Worm (Caenorhabditis elegans): ENCODE results near the gene ZK829.9.

The ZK829.9 gene

DNA sequence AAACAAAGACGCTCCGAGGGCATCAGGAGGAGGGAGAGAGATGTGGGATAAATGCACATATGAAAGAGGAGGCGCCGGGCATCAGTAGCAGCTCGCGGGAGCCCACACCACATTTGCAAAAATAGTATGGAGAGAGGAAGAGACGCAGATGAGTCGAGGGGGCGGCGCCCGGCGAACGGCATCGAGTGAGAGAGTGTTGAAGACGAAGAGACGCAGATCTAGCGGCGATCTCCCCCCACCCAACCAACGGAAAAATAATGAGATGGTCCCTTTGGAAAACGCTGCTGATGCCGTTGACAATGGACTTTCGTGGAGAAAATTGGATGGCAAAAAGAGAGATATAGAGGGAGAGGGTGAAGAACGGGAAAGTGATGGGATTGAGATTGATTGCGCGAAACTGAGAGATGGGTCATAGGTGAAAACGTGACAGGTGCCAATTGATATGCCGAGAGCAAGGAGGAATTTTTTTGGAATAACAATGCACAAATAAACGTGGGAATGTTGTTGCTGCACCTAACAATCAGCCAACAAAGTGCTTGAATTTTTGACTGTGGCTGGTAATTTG, 42.2 kb downstream of the ZK829.9 start:
- TF ChIP-seq unc-62 (GFP tag; optimal IDR thresholded peaks at IDR 0.05 in 1 of 2) (peak in 1 of 2 experiments; percentile 0), unc-62 (tag; optimal IDR thresholded peaks at IDR 0.05) (no peak), hmg-1.1 (GFP tag; IDR thresholded peaks at IDR 0.05) (0 out of 2 replicates have a peak, but pooled peaks have one; percentile 12), mxl-2 (GFP tag; conservative IDR thresholded peaks at IDR 0.05) (no peak), set-16 (GFP tag; IDR thresholded peaks at IDR 0.05) (peak; percentile 70), ama-1 (optimal IDR thresholded peaks at IDR 0.05) (no peak), nhr-11 (tag; optimal IDR thresholded peaks at IDR 0.05) (peak; percentile 61), saeg-2 (GFP tag; IDR thresholded peaks at IDR 0.05) (no peak), aha-1 (tag) (peak; percentile 50), tra-1 (GFP tag; IDR thresholded peaks at IDR 0.05) (peak; percentile 25; the same call in 1 of the 2 replicates), hlh-11 (tag; optimal IDR thresholded peaks at IDR 0.05) (peak; percentile 63), F37D6.2 (tag; optimal IDR thresholded peaks at IDR 0.05) (no peak), ctbp-1 (GFP tag; IDR thresholded peaks at IDR 0.05) (no peak), mdt-29 (GFP tag; IDR thresholded peaks at IDR 0.05) (no peak), daf-16 (GFP tag; optimal IDR thresholded peaks at IDR 0.05) (peak in 1 of 2 experiments; percentile 81), daf-16 (tag; optimal IDR thresholded peaks at IDR 0.05) (no peak), mxl-3 (GFP tag; optimal IDR thresholded peaks at IDR 0.05) (peak; percentile 38), mdl-1 (tag; optimal IDR thresholded peaks at IDR 0.05) (no peak)

DNA sequence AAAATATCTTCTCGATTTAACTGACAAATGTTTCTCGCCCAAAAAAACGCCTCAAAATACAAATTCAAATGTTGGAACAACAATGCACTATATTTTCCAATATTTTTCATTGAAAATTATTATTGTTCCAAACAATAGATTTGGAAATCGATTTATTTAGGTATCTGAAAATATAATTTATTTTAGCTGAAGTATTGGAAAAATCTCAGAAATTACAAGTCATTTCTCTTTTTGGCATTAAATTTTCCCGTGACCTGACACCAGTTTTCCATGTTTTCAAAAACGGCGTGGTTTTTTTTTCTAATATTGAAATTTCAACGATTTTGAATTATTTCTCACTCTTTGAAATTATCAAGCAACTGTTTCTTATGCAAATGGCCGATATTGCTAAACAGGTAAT, 42.8 kb downstream of the ZK829.9 start, which contains the start of gene spe-17:
TSS of gene spe-17 (plus strand) at position 301 of the 400 bp plus-strand sequence.
- no peak for TF ChIP-seq lin-29 (GFP tag; IDR thresholded peaks at IDR 0.05)
- no peak for TF ChIP-seq nhr-48 (tag; optimal IDR thresholded peaks at IDR 0.05)
- no peak for TF ChIP-seq fkh-10 (GFP tag; optimal IDR thresholded peaks at IDR 0.05)
- no peak for TF ChIP-seq spr-3 (GFP tag; optimal IDR thresholded peaks at IDR 0.05)
- TF ChIP-seq hlh-30 (tag; optimal IDR thresholded peaks at IDR 0.05; ENCODE audit: insufficient read depth), result no peak
- no peak for TF ChIP-seq hmg-1.1 (GFP tag; IDR thresholded peaks at IDR 0.05)
- no peak for TF ChIP-seq ama-1 (optimal IDR thresholded peaks at IDR 0.05)
- no peak for TF ChIP-seq nhr-76 (tag; optimal IDR thresholded peaks at IDR 0.05)
- TF ChIP-seq fos-1 (tag; optimal IDR thresholded peaks at IDR 0.05), result no peak
- TF ChIP-seq lim-7 (GFP tag; IDR thresholded peaks at IDR 0.05), result no peak
- TF ChIP-seq aly-2 (tag; optimal IDR thresholded peaks at IDR 0.05), result no peak
- no peak for TF ChIP-seq ceh-44 (GFP tag; IDR thresholded peaks at IDR 0.05)
- no peak for TF ChIP-seq mes-2 (tag; optimal IDR thresholded peaks at IDR 0.05; ENCODE audit: poor library complexity, severe bottlenecking)
- TF ChIP-seq ZK546.5 (tag; optimal IDR thresholded peaks at IDR 0.05), result no peak
- no peak for TF ChIP-seq Y75B8A.6 (GFP tag; IDR thresholded peaks at IDR 0.05)
- no peak for TF ChIP-seq mxl-3 (GFP tag; optimal IDR thresholded peaks at IDR 0.05)
- TF ChIP-seq rbr-2 (tag; optimal IDR thresholded peaks at IDR 0.05), result no peak
- TF ChIP-seq Y105C5A.15 (GFP tag; IDR thresholded peaks at IDR 0.05), result no peak
- no peak for TF ChIP-seq ZK337.2 (GFP tag; IDR thresholded peaks at IDR 0.05)
- TF ChIP-seq tag-97 (GFP tag; IDR thresholded peaks at IDR 0.05), result no peak

DNA sequence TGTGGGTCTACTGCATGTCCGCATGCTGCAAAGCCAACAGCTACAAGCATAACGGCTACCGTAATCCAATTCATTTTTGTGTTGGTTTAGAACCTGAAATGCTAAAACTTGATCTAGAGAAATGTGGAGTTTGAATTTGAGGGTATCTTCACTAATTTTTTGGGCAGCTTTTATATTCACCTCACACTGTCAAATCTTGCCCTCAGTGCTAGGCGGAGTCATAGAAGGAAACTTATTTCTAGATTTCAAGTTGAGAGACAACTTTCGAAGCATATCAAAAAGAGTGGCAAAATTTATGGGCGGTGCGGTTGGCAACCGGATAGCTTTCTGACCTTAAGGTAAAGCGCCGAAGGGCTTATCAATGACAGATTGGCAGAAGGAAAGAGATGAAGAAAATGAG, 45.3 kb downstream of the ZK829.9 start, which contains the start of gene lips-6:
TSS of gene lips-6 (minus strand) at position 101 of the 400 bp plus-strand sequence.
- no peak for TF ChIP-seq dve-1 (tag; optimal IDR thresholded peaks at IDR 0.05; ENCODE audit: insufficient read depth)
- no peak for TF ChIP-seq ceh-44 (GFP tag; IDR thresholded peaks at IDR 0.05)
- TF ChIP-seq ceh-62 (tag; optimal IDR thresholded peaks at IDR 0.05), result no peak
- no peak for TF ChIP-seq ZK546.5 (tag; optimal IDR thresholded peaks at IDR 0.05)
- no peak for TF ChIP-seq duxl-1 (tag; optimal IDR thresholded peaks at IDR 0.05; ENCODE audit: poor library complexity)
- TF ChIP-seq F10B5.3 (tag; optimal IDR thresholded peaks at IDR 0.05), result no peak
- TF ChIP-seq F49E8.2 (tag; optimal IDR thresholded peaks at IDR 0.05; ENCODE audit: borderline replicate concordance), result no peak
- no peak for TF ChIP-seq nhr-111 (GFP tag; optimal IDR thresholded peaks at IDR 0.05)
- no peak for TF ChIP-seq saeg-2 (GFP tag; IDR thresholded peaks at IDR 0.05)
- TF ChIP-seq Y5F2A.4 (GFP tag; optimal IDR thresholded peaks at IDR 0.05), result no peak
- no peak for TF ChIP-seq nhr-6 (tag; optimal IDR thresholded peaks at IDR 0.05)
- TF ChIP-seq ceh-82 (tag; optimal IDR thresholded peaks at IDR 0.05), result no peak
- TF ChIP-seq madf-5 (GFP tag; IDR thresholded peaks at IDR 0.05), result no peak
- TF ChIP-seq hlh-11 (tag; optimal IDR thresholded peaks at IDR 0.05), result no peak
- no peak for TF ChIP-seq mdt-29 (GFP tag; IDR thresholded peaks at IDR 0.05)
- TF ChIP-seq nhr-77 (tag; optimal IDR thresholded peaks at IDR 0.05), result no peak
- no peak for TF ChIP-seq ceh-20 (GFP tag; IDR thresholded peaks at IDR 0.05)
- TF ChIP-seq lin-29 (GFP tag; IDR thresholded peaks at IDR 0.05), result no peak
- no peak for TF ChIP-seq dmd-9 (GFP tag; IDR thresholded peaks at IDR 0.05)
- TF ChIP-seq jun-1 (tag; optimal IDR thresholded peaks at IDR 0.05), result no peak
